Worm (Caenorhabditis elegans): ENCODE results near the gene tsp-8.

ce11 chrX:14704933-14705332 lies 24.4 kb downstream of the tsp-8 start:
- TF ChIP-seq cnd-1 (tag; optimal IDR thresholded peaks at IDR 0.05) (no peak), elt-1 (tag; optimal IDR thresholded peaks at IDR 0.05; ENCODE audit: borderline replicate concordance, insufficient read depth) (no peak), ztf-11 (tag; optimal IDR thresholded peaks at IDR 0.05) (no peak), elt-3 (tag; optimal IDR thresholded peaks at IDR 0.05) (no peak), nhr-237 (tag; optimal IDR thresholded peaks at IDR 0.05) (no peak), bed-3 (GFP tag; optimal IDR thresholded peaks at IDR 0.05) (no peak), blmp-1 (tag; optimal IDR thresholded peaks at IDR 0.05) (no peak), lsy-2 (tag; optimal IDR thresholded peaks at IDR 0.05) (no peak), snpc-4 (tag; optimal IDR thresholded peaks at IDR 0.05) (no peak), ces-1 (GFP tag; optimal IDR thresholded peaks at IDR 0.05) (no peak), unc-62 (GFP tag; optimal IDR thresholded peaks at IDR 0.05) (no peak), nhr-28 (tag; optimal IDR thresholded peaks at IDR 0.05) (no peak), drap-1 (GFP tag; optimal IDR thresholded peaks at IDR 0.05) (no peak)

Data from whole organism, mixed stage, embryonic.